Worm (Caenorhabditis elegans) whole organism, early embryonic: ENCODE data around the gene Y22D7AR.2.

Source experiments
- aly-1 ChIP-seq: sonication (generic microtip); optimal IDR thresholded peaks from 2 replicates; lab custom pipeline; 2016; ENCODE audit warnings: missing genetic modification characterization, missing compliant biosample characterization
- ama-1 ChIP-seq: fragments of 150-350 bp; optimal IDR thresholded peaks from 2 replicates; lab custom pipeline; 2014
- hmg-4 ChIP-seq: fragments of 200-800 bp; sonication (Bioruptor generic); optimal IDR thresholded peaks from 2 replicates; lab custom pipeline; 2018; ENCODE audit warnings: mild to moderate bottlenecking, missing genetic modification characterization, missing compliant biosample characterization
- sea-1 ChIP-seq: fragments of 200-800 bp; sonication (Bioruptor generic); conservative IDR thresholded peaks from 2 replicates; pipeline ENCODE4 v1.3.6; 2022; ENCODE audit warnings: missing genetic modification characterization, missing compliant biosample characterization

DNA sequence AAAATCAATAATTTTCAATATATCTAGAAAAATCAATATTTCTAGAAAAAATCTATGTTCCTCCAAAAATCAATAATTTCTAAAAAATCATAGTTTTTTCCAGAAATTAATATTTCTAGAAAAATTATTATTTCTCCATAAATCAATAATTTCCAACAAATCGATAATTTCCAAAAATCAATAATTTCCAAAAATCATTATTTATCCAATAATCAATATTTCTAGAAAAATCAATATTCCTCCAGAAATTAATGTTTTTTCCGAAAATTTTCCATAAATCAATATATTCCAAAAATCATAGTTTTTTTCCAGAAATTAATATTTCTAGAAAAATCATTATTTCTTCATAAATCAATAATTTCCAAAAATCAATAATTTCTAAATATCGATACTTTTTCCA lies 42.7 kb upstream of the Y22D7AR.2 start:
- TF ChIP-seq sea-1 (GFP tag; lab: Robert Waterston, UW) (no peak), ama-1 (lab: Kevin White, UChicago) (no peak), hmg-4 (GFP tag; lab: Kevin White, UChicago) (no peak), aly-1 (tag; lab: Kevin White, UChicago) (no peak)
